Fruit fly (Drosophila melanogaster) whole organism, embryonic: Measurements from ENCODE around the gene Sirup.

Experiments used
- Antp ChIP-seq: fragments of 200-800 bp; sonication (Bioruptor generic); optimal IDR thresholded peaks from 3 replicates; lab custom pipeline; 2016; ENCODE audit warnings: missing biosample characterization, missing genetic modification characterization
- CG11456 ChIP-seq: fragments of 200-800 bp; sonication (Bioruptor generic); IDR thresholded peaks from 3 replicates; pipeline ENCODE4 v1.3.6; 2022; ENCODE audit warnings: missing biosample characterization, missing genetic modification characterization
- CG12236 ChIP-seq: fragments of 200-800 bp; sonication (Bioruptor generic); optimal IDR thresholded peaks from 2 replicates; lab custom pipeline; 2016; ENCODE audit warnings: missing biosample characterization, missing genetic modification characterization
- CG12299 ChIP-seq: fragments of 200-800 bp; sonication (Bioruptor generic); optimal IDR thresholded peaks from 2 replicates; lab custom pipeline; 2018; ENCODE audit warnings: missing biosample characterization, mild to moderate bottlenecking, missing genetic modification characterization
- CG13424 ChIP-seq: fragments of 200-800 bp; sonication (Bioruptor generic); optimal IDR thresholded peaks from 2 replicates; lab custom pipeline; 2019; ENCODE audit warnings: missing biosample characterization, mild to moderate bottlenecking, missing genetic modification characterization, moderate library complexity
- CG15601 ChIP-seq: fragments of 200-800 bp; sonication (Bioruptor generic); optimal IDR thresholded peaks from 3 replicates; lab custom pipeline; 2019; ENCODE audit warnings: missing biosample characterization, mild to moderate bottlenecking, missing genetic modification characterization, moderate library complexity
- CG17802 ChIP-seq: fragments of 200-800 bp; sonication (Bioruptor generic); optimal IDR thresholded peaks from 2 replicates; lab custom pipeline; 2018; ENCODE audit warnings: missing biosample characterization, mild to moderate bottlenecking, missing genetic modification characterization, moderate library complexity
- CG3726 ChIP-seq: fragments of 200-800 bp; sonication (Bioruptor generic); IDR thresholded peaks from 3 replicates; pipeline ENCODE4, ENCODE4 v1.3.6; 2022; ENCODE audit warnings: missing biosample characterization, missing genetic modification characterization
- CG42726 ChIP-seq: fragments of 200-800 bp; sonication (Bioruptor generic); IDR thresholded peaks from 2 replicates; pipeline ENCODE4 v1.3.6; 2022; ENCODE audit warnings: missing biosample characterization, missing genetic modification characterization; ENCODE audit not compliant: partially characterized antibody
- CG43689 ChIP-seq: fragments of 200-800 bp; sonication (Bioruptor generic); IDR thresholded peaks from 2 replicates; pipeline ENCODE4 v1.3.6; 2022; ENCODE audit warnings: missing biosample characterization, missing genetic modification characterization
- CG4820 ChIP-seq: fragments of 200-800 bp; sonication (Bioruptor generic); optimal IDR thresholded peaks from 3 replicates; lab custom pipeline; 2016; ENCODE audit warnings: missing biosample characterization, missing genetic modification characterization
- CG5953 ChIP-seq: fragments of 200-800 bp; sonication (Bioruptor generic); IDR thresholded peaks from 2 replicates; pipeline ENCODE4 v1.3.6; 2022; ENCODE audit warnings: missing biosample characterization, missing genetic modification characterization
- CG6854 ChIP-seq: fragments of 200-800 bp; sonication (Bioruptor generic); optimal IDR thresholded peaks from 3 replicates; lab custom pipeline; 2017; ENCODE audit warnings: missing biosample characterization, mild to moderate bottlenecking, missing genetic modification characterization
- CG7786 ChIP-seq: fragments of 200-800 bp; sonication (Bioruptor generic); optimal IDR thresholded peaks from 2 replicates; lab custom pipeline; 2016; ENCODE audit warnings: missing biosample characterization, missing genetic modification characterization
- CG8359 ChIP-seq: fragments of 200-800 bp; sonication (Bioruptor generic); optimal IDR thresholded peaks from 2 replicates; lab custom pipeline; 2017; ENCODE audit warnings: missing biosample characterization, mild to moderate bottlenecking, missing genetic modification characterization, borderline replicate concordance
- CG8944 ChIP-seq: fragments of 200-800 bp; sonication (Bioruptor generic); optimal IDR thresholded peaks from 3 replicates; lab custom pipeline; 2016; ENCODE audit warnings: missing biosample characterization, missing genetic modification characterization
- CrebB ChIP-seq: fragments of 200-800 bp; sonication (Bioruptor generic); optimal IDR thresholded peaks from 3 replicates; lab custom pipeline; 2018; ENCODE audit warnings: missing biosample characterization, mild to moderate bottlenecking, missing genetic modification characterization
- D ChIP-seq, 2 experiments: fragments of 200-800 bp in 1 of 2; fragments of >200 bp in 1 of 2; sonication (Bioruptor generic) in 1 of 2; optimal IDR thresholded peaks; 2 replicates in 1 of 2; 3 replicates in 1 of 2; lab custom pipeline; 2017; ENCODE audit warnings: mild to moderate bottlenecking in 1 of 2, missing biosample characterization in 1 of 2, missing genetic modification characterization in 1 of 2, missing genetic modification reagents in 1 of 2
- D19A ChIP-seq: fragments of 200-800 bp; optimal IDR thresholded peaks from 3 replicates; lab custom pipeline; 2019; ENCODE audit warnings: missing biosample characterization, mild to moderate bottlenecking, missing genetic modification characterization, moderate library complexity
- E2f2 ChIP-seq: fragments of 200-800 bp; sonication (Bioruptor generic); IDR thresholded peaks from 2 replicates; pipeline ENCODE4 v1.3.6; 2022; ENCODE audit warnings: missing biosample characterization, missing genetic modification characterization
- HHEX ChIP-seq: fragments of 200-800 bp; sonication (Bioruptor generic); optimal IDR thresholded peaks from 3 replicates; lab custom pipeline; 2017; ENCODE audit warnings: missing biosample characterization, mild to moderate bottlenecking, missing genetic modification characterization, missing genetic modification reagents
- HLHmδ ChIP-seq: fragments of 200-800 bp; sonication (Bioruptor generic); optimal IDR thresholded peaks from 2 replicates; lab custom pipeline; 2018; ENCODE audit warnings: missing biosample characterization, mild to moderate bottlenecking, missing genetic modification characterization, moderate library complexity
- Hand ChIP-seq: fragments of 200-800 bp; sonication (Bioruptor generic); optimal IDR thresholded peaks from 2 replicates; lab custom pipeline; 2017; ENCODE audit warnings: mild to moderate bottlenecking, missing biosample characterization, missing genetic modification reagents, missing genetic modification characterization
- Hey ChIP-seq: fragments of 200-800 bp; sonication (Bioruptor generic); optimal IDR thresholded peaks from 3 replicates; lab custom pipeline; 2018; ENCODE audit warnings: missing biosample characterization, mild to moderate bottlenecking, missing genetic modification characterization
- Mad ChIP-seq: fragments of 200-800 bp; sonication (Bioruptor generic); optimal IDR thresholded peaks from 2 replicates; lab custom pipeline; 2016; ENCODE audit warnings: missing biosample characterization, missing genetic modification characterization
- Ravus ChIP-seq: fragments of 200-800 bp; sonication (Bioruptor generic); IDR thresholded peaks from 2 replicates; pipeline ENCODE4 v1.3.6; 2022; ENCODE audit warnings: missing biosample characterization, missing genetic modification characterization
- Rx ChIP-seq: fragments of 200-800 bp; sonication (Bioruptor generic); IDR thresholded peaks from 2 replicates; pipeline ENCODE4 v1.3.6; 2022; ENCODE audit warnings: missing biosample characterization, missing genetic modification characterization
- TFAM ChIP-seq: fragments of 200-800 bp; sonication (Bioruptor generic); optimal IDR thresholded peaks from 2 replicates; lab custom pipeline; 2017; ENCODE audit warnings: missing biosample characterization, missing genetic modification characterization, inconsistent platforms
- aop ChIP-seq: fragments of 200-800 bp; sonication (Bioruptor generic); IDR thresholded peaks from 2 replicates; pipeline ENCODE4 v1.3.6; 2022; ENCODE audit warnings: missing biosample characterization, missing genetic modification characterization
- bowl ChIP-seq: fragments of 200-800 bp; sonication (Bioruptor generic); IDR thresholded peaks from 2 replicates; pipeline ENCODE4 v1.3.6; 2022; ENCODE audit warnings: missing biosample characterization, missing genetic modification characterization
- bsh ChIP-seq, 2 experiments: fragments of 200-800 bp; sonication (Bioruptor generic); optimal IDR thresholded peaks; 2 replicates each; lab custom pipeline; 2017 to 2018; ENCODE audit warnings: mild to moderate bottlenecking in 2 of 2, missing biosample characterization in 2 of 2, missing genetic modification characterization in 2 of 2, moderate library complexity in 1 of 2
- caup ChIP-seq: fragments of 200-800 bp; sonication (Bioruptor generic); optimal IDR thresholded peaks from 3 replicates; lab custom pipeline; 2017; ENCODE audit warnings: missing biosample characterization, mild to moderate bottlenecking, missing genetic modification characterization, moderate library complexity; ENCODE audit not compliant: severe bottlenecking
- chinmo ChIP-seq: fragments of 200-800 bp; sonication (Bioruptor generic); IDR thresholded peaks from 4 replicates; pipeline ENCODE4 v1.3.6; 2022; ENCODE audit warnings: missing biosample characterization, missing genetic modification characterization; ENCODE audit not compliant: partially characterized antibody
- dysf ChIP-seq: fragments of 200-800 bp; sonication (Bioruptor generic); IDR thresholded peaks from 3 replicates; pipeline ENCODE4 v1.3.6; 2022; ENCODE audit warnings: missing biosample characterization, missing genetic modification characterization
- her ChIP-seq: fragments of 200-800 bp; sonication (Bioruptor generic); optimal IDR thresholded peaks from 2 replicates; lab custom pipeline; 2016; ENCODE audit warnings: missing biosample characterization, missing genetic modification characterization
- insv ChIP-seq, 2 experiments: fragments of 200-800 bp; sonication (Bioruptor generic); optimal IDR thresholded peaks; 3 replicates each; lab custom pipeline; 2016 to 2018; ENCODE audit warnings: missing biosample characterization in 2 of 2, missing genetic modification characterization in 2 of 2
- lilli ChIP-seq: fragments of 200-800 bp; sonication (Bioruptor generic); optimal IDR thresholded peaks from 3 replicates; lab custom pipeline; 2016; ENCODE audit warnings: missing biosample characterization, missing genetic modification characterization
- oc ChIP-seq: fragments of 200-800 bp; sonication (Bioruptor generic); optimal IDR thresholded peaks from 2 replicates; lab custom pipeline; 2018; ENCODE audit warnings: missing biosample characterization, mild to moderate bottlenecking, missing genetic modification characterization, moderate library complexity
- pan ChIP-seq, 4 experiments: fragments of >200 bp in 3 of 4; fragments of 200-800 bp in 1 of 4; sonication (Bioruptor generic) in 1 of 4; optimal IDR thresholded peaks in 3 of 4; IDR thresholded peaks in 1 of 4; 2 replicates each; pipeline versions ENCODE4 v1.3.6 to Lab custom; 2017 to 2022; ENCODE audit warnings: missing biosample characterization in 2 of 4, missing genetic modification characterization in 2 of 4, mixed read lengths in 1 of 4
- pho ChIP-seq: fragments of 200-800 bp; sonication (Bioruptor generic); optimal IDR thresholded peaks from 2 replicates; lab custom pipeline; 2016; ENCODE audit warnings: missing biosample characterization, missing genetic modification characterization
- pita ChIP-seq: fragments of 200-800 bp; sonication (Bioruptor generic); optimal IDR thresholded peaks from 2 replicates; lab custom pipeline; 2017; ENCODE audit warnings: missing biosample characterization, mild to moderate bottlenecking, missing genetic modification characterization
- ranshi ChIP-seq: fragments of 200-800 bp; sonication (Bioruptor generic); IDR thresholded peaks from 2 replicates; pipeline ENCODE4 v1.3.6; 2022; ENCODE audit warnings: missing biosample characterization, missing genetic modification characterization
- sc ChIP-seq, 3 experiments: fragments of >200 bp in 2 of 3; fragments of 200-800 bp in 1 of 3; sonication (Bioruptor generic) in 1 of 3; optimal IDR thresholded peaks; 2 replicates in 2 of 3; 3 replicates in 1 of 3; lab custom pipeline; 2017; ENCODE audit warnings: mild to moderate bottlenecking in 1 of 3, missing biosample characterization in 1 of 3, missing genetic modification characterization in 1 of 3, missing genetic modification reagents in 1 of 3
- sens-2 ChIP-seq: fragments of 200-800 bp; sonication (Bioruptor generic); IDR thresholded peaks from 2 replicates; pipeline ENCODE4 v1.3.6; 2022; ENCODE audit warnings: missing biosample characterization, missing genetic modification characterization
- sob ChIP-seq: fragments of 200-800 bp; sonication (Bioruptor generic); IDR thresholded peaks from 2 replicates; pipeline ENCODE4 v1.3.6; 2022; ENCODE audit warnings: missing biosample characterization, missing genetic modification characterization
- tna ChIP-seq: fragments of 200-800 bp; sonication (Bioruptor generic); IDR thresholded peaks from 2 replicates; pipeline ENCODE4 v1.3.6; 2022; ENCODE audit warnings: missing biosample characterization, missing genetic modification characterization; ENCODE audit not compliant: partially characterized antibody

Gene Sirup

DNA sequence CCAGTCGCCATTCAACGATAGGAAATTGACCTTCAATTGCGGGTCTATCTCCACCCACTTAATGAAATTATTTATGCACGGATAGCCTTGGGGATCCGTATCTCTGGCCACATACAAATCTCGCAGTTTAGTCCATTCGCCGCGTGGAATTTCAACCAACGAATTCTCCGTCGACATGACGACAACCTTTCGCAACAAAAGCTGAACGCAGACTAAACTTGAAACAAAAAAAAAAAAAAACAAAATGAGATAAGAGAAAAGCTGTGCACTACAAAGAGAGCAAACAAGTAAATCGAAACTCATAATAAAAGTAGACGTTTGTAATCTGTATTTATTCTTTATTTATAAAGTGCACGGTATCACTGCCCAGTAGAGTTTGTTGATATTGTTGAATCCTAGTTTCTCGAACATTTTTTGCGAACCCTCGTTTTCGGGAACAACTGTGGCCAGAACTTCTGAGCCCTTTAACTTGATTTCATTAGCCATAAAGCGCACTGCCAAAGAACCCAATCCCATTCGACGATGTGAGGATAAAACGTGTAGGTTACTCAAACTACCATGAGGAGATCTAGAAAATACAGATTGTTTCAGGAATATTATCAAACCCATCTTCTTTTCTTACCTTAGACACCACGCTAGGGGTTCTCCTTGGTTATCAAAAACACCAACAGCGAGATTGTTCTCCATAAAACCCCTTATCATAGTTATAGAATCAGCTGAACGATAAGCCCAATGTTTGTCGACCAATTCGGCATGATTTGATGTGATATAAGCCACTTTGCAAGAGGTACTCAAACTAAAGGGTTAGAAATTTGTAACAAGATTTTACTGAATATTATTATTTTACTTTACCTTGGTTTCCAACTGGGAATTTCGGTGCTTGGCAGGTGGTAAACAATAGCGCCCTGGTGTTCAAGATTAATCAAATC is 10.9 kb downstream of the Sirup start, which contains the start of gene CG12560 (continued):
- TF ChIP-seq CG12299 (tag; lab: Kevin White, UChicago) (no peak), pan (optimal IDR thresholded peaks at IDR 0.05; lab: Kevin White, UChicago) (no peak), pan (GFP tag; optimal IDR thresholded peaks at IDR 0.05 in 1 of 2, IDR thresholded peaks at IDR 0.05 in 1 of 2) (peak in 1 of 2 experiments; percentile 11), D (optimal IDR thresholded peaks at IDR 0.05; lab: Kevin White, UChicago) (no peak), D (GFP tag; optimal IDR thresholded peaks at IDR 0.05; lab: Kevin White, UChicago) (no peak), pho (GFP tag; lab: Kevin White, UChicago) (peak; percentile 13), CG12236 (GFP tag; lab: Kevin White, UChicago) (no peak), Hand (GFP tag; lab: Kevin White, UChicago) (no peak), tna (GFP tag; lab: Robert Waterston, UW) (peak; percentile 40; the same call in 1 of the 2 replicates), CG43689 (GFP tag; lab: Robert Waterston, UW) (peak; percentile 33; the same call in 1 of the 2 replicates), CG7786 (GFP tag; lab: Kevin White, UChicago) (no peak), CrebB (tag; lab: Kevin White, UChicago) (peak; percentile 13), chinmo (GFP tag; lab: Robert Waterston, UW) (peak; percentile 73; the same call in 2 of the 4 replicates), oc (tag; lab: Kevin White, UChicago) (no peak), her (GFP tag; lab: Kevin White, UChicago) (peak; percentile 43), CG11456 (GFP tag; lab: Robert Waterston, UW) (peak; percentile 47; the same call in 1 of the 3 replicates), sens-2 (GFP tag; lab: Robert Waterston, UW) (peak; percentile 55), dysf (peak; percentile 39; the same call in 2 of the 3 replicates), Rx (no peak), sob (GFP tag; lab: Robert Waterston, UW) (0 out of 2 replicates have a peak, but pooled peaks have one; percentile 37), sc (optimal IDR thresholded peaks at IDR 0.05; lab: Kevin White, UChicago) (no peak), sc (GFP tag; optimal IDR thresholded peaks at IDR 0.05; lab: Kevin White, UChicago) (no peak), CG3726 (no peak), HHEX (GFP tag; lab: Kevin White, UChicago) (no peak), CG13424 (tag; lab: Kevin White, UChicago) (no peak), Ravus (no peak), caup (GFP tag; lab: Kevin White, UChicago) (no peak), CG4820 (GFP tag; lab: Kevin White, UChicago) (no peak), aop (GFP tag; lab: Robert Waterston, UW) (no peak), TFAM (no peak), E2f2 (GFP tag; lab: Robert Waterston, UW) (peak; percentile 18; the same call in 1 of the 2 replicates), CG6854 (GFP tag; lab: Kevin White, UChicago) (no peak), ranshi (GFP tag; lab: Robert Waterston, UW) (peak; percentile 37; the same call in 1 of the 2 replicates), HLHmδ (GFP tag; lab: Kevin White, UChicago) (no peak), pita (GFP tag; lab: Kevin White, UChicago) (no peak), Antp (GFP tag; lab: Kevin White, UChicago) (peak; percentile 2), CG15601 (peak; percentile 37), CG8359 (GFP tag; lab: Kevin White, UChicago) (no peak), CG5953 (GFP tag; lab: Robert Waterston, UW) (no peak), Hey (tag; lab: Kevin White, UChicago) (no peak), lilli (peak; percentile 24), CG42726 (GFP tag; lab: Robert Waterston, UW) (no peak), D19A (tag; lab: Kevin White, UChicago) (peak; percentile 16), insv (GFP tag; optimal IDR thresholded peaks at IDR 0.05; lab: Kevin White, UChicago) (no peak), CG17802 (no peak), CG8944 (GFP tag; lab: Kevin White, UChicago) (no peak), Mad (GFP tag; lab: Kevin White, UChicago) (no peak), bsh (GFP tag; optimal IDR thresholded peaks at IDR 0.05; lab: Kevin White, UChicago) (peak in 1 of 2 experiments; percentile 27), bowl (no peak)
